Fruit fly (Drosophila melanogaster): ENCODE measurements around the gene Syp.

Gene Syp

DNA sequence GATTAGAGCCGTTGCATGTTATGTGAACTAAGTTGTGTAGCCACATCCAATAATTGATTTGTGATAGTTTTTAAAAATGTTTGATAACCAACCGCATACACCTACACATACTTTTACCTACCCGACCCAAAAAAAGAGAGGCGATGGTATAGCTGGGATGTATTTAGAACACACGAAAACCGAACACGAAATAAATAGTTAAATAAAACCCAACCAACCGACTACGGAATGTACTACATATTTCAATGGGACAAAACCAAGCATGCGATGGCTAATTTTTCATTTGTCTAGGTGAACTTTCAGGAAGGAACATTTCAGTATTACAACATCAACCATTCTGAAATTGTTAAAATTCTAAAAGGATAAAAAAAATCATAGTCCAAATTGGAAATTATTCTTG lies at the start of gene Syp:
Syp (plus strand) TSS at position 301 of the 400 bp plus-strand sequence.
- TF ChIP-seq CG4496 (GFP tag; IDR thresholded peaks at IDR 0.05) (no peak), Ets98B (GFP tag; IDR thresholded peaks at IDR 0.05) (no peak), CG34367 (tag; optimal IDR thresholded peaks at IDR 0.05) (no peak), CG17806 (tag; optimal IDR thresholded peaks at IDR 0.05) (no peak), gl (tag; optimal IDR thresholded peaks at IDR 0.05) (no peak)

DNA sequence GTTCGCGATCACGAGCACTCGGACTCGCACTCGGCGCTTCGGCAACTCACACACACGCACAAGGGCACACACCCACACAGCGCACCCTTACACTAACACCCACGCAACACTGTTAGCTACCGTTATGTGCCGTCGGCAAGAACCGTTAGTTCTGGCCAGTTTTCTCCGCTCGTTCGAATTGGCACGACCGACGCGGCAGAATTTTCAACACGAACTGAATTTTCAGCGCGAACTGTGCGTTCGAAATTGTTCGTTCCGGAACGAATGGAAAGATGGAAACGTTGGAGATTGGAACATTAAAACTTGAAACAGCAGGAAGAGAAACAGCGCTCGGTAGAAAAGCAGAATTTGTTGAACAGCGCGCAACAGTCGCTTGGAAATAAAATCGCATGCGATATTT lies 42.2 kb upstream of the Syp start, which contains the start of gene Oamb:
Oamb (minus strand) TSS at position 218 of the 400 bp plus-strand sequence.
- TF ChIP-seq CG4496 (GFP tag; IDR thresholded peaks at IDR 0.05), result no peak
- TF ChIP-seq CG10348 (GFP tag; IDR thresholded peaks at IDR 0.05), result no peak
- TF ChIP-seq CG17806 (tag; optimal IDR thresholded peaks at IDR 0.05), result no peak
- no peak for TF ChIP-seq CG34367 (tag; optimal IDR thresholded peaks at IDR 0.05)
- no peak for TF ChIP-seq EcR (GFP tag; optimal IDR thresholded peaks at IDR 0.05)
- no peak for TF ChIP-seq CG12605 (GFP tag; IDR thresholded peaks at IDR 0.05)
- TF ChIP-seq Snoo (tag; optimal IDR thresholded peaks at IDR 0.05), result no peak
- TF ChIP-seq CG14655 (GFP tag; optimal IDR thresholded peaks at IDR 0.05), result no peak
- TF ChIP-seq CG32121 (GFP tag; IDR thresholded peaks at IDR 0.05), result no peak
- no peak for TF ChIP-seq rn (GFP tag; IDR thresholded peaks at IDR 0.05)
- TF ChIP-seq CG8301 (tag; optimal IDR thresholded peaks at IDR 0.05), result no peak
- no peak for TF ChIP-seq Pif1B (GFP tag; optimal IDR thresholded peaks at IDR 0.05)
- TF ChIP-seq Pif1A (GFP tag; optimal IDR thresholded peaks at IDR 0.05), result no peak

DNA sequence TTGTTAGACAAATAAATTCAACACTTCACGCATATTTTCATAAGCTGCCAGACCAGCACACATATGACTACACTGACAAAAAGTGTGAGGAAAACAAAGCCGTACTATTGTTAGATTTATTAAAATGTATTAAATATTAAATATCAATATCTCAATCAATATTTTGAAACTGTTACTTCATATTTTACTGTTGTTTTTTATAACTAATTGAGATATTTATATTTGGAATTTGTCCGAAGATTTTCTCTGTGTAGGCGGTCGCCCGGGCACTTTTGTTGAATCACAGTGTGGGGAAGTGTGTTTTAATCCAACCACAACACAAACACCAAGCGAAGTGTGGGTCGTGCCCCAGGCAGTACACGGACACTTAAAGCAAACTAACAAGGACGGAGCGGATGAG lies 37.2 kb upstream of the Syp start:
- TF ChIP-seq CG14655 (GFP tag; optimal IDR thresholded peaks at IDR 0.05) (peak; percentile 27), CG8159 (tag; optimal IDR thresholded peaks at IDR 0.05) (peak; percentile 39), D1 (tag; optimal IDR thresholded peaks at IDR 0.05) (no peak)

DNA sequence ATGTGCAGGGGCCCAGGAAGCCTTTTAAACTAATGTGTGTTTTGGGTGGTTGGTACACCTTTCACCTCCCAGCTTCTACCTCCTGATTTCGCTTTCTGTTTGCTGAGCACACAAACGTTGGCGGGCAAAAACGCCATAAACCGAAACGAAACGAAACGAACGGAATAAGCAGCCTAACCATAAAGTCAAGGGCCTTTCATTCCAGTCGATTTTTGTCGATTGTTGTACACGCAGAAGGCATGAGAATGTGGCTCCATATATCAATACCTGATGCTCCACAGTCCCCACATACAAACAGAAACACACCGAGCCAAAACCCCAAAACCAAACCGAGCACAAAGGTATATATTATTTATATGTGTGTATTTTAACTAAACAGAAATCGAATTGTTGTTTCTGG lies 33.0 kb upstream of the Syp start:
- TF ChIP-seq EcR (GFP tag; optimal IDR thresholded peaks at IDR 0.05), result no peak
- TF ChIP-seq CG4496 (GFP tag; IDR thresholded peaks at IDR 0.05), result no peak
- TF ChIP-seq fd96Ca (GFP tag; IDR thresholded peaks at IDR 0.05), result no peak
- TF ChIP-seq CG14655 (GFP tag; optimal IDR thresholded peaks at IDR 0.05), result no peak
- TF ChIP-seq gl (tag; optimal IDR thresholded peaks at IDR 0.05), result no peak
- TF ChIP-seq Pif1A (GFP tag; optimal IDR thresholded peaks at IDR 0.05), result no peak
- TF ChIP-seq CG9948 (tag; optimal IDR thresholded peaks at IDR 0.05), result no peak
- TF ChIP-seq rn (GFP tag; IDR thresholded peaks at IDR 0.05), result no peak
- no peak for TF ChIP-seq CG13204 (GFP tag; optimal IDR thresholded peaks at IDR 0.05)
- no peak for TF ChIP-seq Ets98B (GFP tag; IDR thresholded peaks at IDR 0.05)
- no peak for TF ChIP-seq Pif1B (GFP tag; optimal IDR thresholded peaks at IDR 0.05)
- no peak for TF ChIP-seq CG32121 (GFP tag; IDR thresholded peaks at IDR 0.05)

DNA sequence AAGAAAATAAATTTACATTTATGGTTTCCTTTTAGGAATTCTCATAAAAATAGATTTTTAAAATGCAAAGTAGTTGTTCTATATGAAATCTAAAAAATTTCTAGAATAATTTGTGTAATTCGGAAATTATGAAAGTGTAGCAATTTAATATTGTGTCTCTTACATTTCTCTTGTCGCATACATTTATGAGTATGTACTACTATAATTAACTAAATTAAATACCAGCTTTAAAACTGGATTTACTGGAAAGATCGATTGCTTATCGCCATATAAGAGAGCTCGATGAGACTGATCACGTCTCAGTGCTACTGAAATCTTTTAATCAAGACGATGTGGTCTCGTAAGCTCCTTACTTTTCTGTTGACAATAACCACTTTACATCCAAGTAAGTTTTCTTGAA lies 25.2 kb upstream of the Syp start, which contains the start of gene CG31205:
CG31205 (plus strand) TSS at position 301 of the 400 bp plus-strand sequence.
- TF ChIP-seq Snoo (tag; optimal IDR thresholded peaks at IDR 0.05) (no peak), CG8159 (tag; optimal IDR thresholded peaks at IDR 0.05) (no peak), CG32121 (GFP tag; IDR thresholded peaks at IDR 0.05) (no peak), Pif1B (GFP tag; optimal IDR thresholded peaks at IDR 0.05) (no peak), gl (tag; optimal IDR thresholded peaks at IDR 0.05) (no peak), EcR (GFP tag; optimal IDR thresholded peaks at IDR 0.05) (no peak), fd96Ca (GFP tag; IDR thresholded peaks at IDR 0.05) (no peak), Ets98B (GFP tag; IDR thresholded peaks at IDR 0.05) (no peak), CG15710 (tag; optimal IDR thresholded peaks at IDR 0.05) (no peak), CG17806 (tag; optimal IDR thresholded peaks at IDR 0.05) (no peak), CG12605 (GFP tag; IDR thresholded peaks at IDR 0.05) (no peak), CG13204 (GFP tag; optimal IDR thresholded peaks at IDR 0.05) (no peak), CG14655 (GFP tag; optimal IDR thresholded peaks at IDR 0.05) (no peak), rn (GFP tag; IDR thresholded peaks at IDR 0.05) (no peak)

DNA sequence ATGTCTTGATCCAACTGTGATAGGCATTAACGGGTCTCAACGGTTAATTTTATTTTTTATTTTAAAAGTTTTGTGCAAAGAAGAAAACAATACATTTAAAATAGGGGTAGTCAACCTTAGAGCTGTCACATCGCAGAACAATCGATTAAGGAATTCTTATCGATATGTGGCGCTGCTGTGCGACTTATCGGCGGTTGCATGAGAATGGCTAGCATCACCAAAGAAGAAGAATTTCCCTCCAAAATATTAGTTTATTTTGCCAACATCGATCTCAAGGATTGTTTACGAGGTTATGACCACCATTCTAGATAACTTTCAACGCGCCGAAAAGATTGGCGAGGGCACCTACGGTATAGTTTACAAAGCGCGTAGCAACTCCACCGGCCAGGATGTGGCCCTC lies 21.1 kb upstream of the Syp start, which contains the start of gene Cdk2:
Cdk2 (plus strand) TSS at position 219 of the 400 bp plus-strand sequence.
- TF ChIP-seq CG9948 (tag; optimal IDR thresholded peaks at IDR 0.05) (no peak), CG8159 (tag; optimal IDR thresholded peaks at IDR 0.05) (no peak), CG4496 (GFP tag; IDR thresholded peaks at IDR 0.05) (peak; percentile 49; the same call in 2 of the 3 replicates), CG12605 (GFP tag; IDR thresholded peaks at IDR 0.05) (no peak)

DNA sequence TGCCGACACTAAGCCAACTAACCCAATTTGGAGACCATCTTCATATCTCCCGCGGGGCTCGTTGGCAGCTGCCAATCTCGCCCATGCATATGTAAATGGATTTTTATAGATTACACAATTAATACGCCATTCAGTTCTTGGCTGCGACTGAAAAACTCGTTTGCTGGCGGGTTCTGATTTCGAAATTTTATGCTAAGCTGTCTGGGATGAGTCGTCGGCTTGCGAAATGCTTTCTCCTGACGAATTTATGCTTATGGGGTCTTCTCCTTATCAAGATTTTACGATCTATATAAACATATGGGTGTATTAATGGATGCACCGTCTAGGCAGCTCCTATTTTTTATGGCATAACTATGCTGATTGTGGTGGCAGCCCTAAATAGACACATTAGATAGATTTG lies 17.5 kb upstream of the Syp start, which contains the start of gene CG17267:
CG17267 (minus strand) TSS at position 101 of the 400 bp plus-strand sequence.
- TF ChIP-seq CG15710 (tag; optimal IDR thresholded peaks at IDR 0.05) (no peak), CG32121 (GFP tag; IDR thresholded peaks at IDR 0.05) (no peak), rn (GFP tag; IDR thresholded peaks at IDR 0.05) (no peak), CG34367 (tag; optimal IDR thresholded peaks at IDR 0.05) (no peak), CG9948 (tag; optimal IDR thresholded peaks at IDR 0.05) (no peak), D1 (tag; optimal IDR thresholded peaks at IDR 0.05) (no peak), CG10348 (GFP tag; IDR thresholded peaks at IDR 0.05) (no peak), CG8301 (tag; optimal IDR thresholded peaks at IDR 0.05) (no peak), gl (tag; optimal IDR thresholded peaks at IDR 0.05) (no peak), CG13204 (GFP tag; optimal IDR thresholded peaks at IDR 0.05) (no peak), Pif1A (GFP tag; optimal IDR thresholded peaks at IDR 0.05) (no peak), Ets98B (GFP tag; IDR thresholded peaks at IDR 0.05) (no peak), EcR (GFP tag; optimal IDR thresholded peaks at IDR 0.05) (no peak), CG8159 (tag; optimal IDR thresholded peaks at IDR 0.05) (no peak)
